Worm (Caenorhabditis elegans): ENCODE data around the gene pigq-1.
"Not testable (repeated sequence)": the region's sequence is repeated elsewhere in the genome, so short reads cannot be mapped to it uniquely, and the experiment has no call there.

The pigq-1 gene

DNA sequence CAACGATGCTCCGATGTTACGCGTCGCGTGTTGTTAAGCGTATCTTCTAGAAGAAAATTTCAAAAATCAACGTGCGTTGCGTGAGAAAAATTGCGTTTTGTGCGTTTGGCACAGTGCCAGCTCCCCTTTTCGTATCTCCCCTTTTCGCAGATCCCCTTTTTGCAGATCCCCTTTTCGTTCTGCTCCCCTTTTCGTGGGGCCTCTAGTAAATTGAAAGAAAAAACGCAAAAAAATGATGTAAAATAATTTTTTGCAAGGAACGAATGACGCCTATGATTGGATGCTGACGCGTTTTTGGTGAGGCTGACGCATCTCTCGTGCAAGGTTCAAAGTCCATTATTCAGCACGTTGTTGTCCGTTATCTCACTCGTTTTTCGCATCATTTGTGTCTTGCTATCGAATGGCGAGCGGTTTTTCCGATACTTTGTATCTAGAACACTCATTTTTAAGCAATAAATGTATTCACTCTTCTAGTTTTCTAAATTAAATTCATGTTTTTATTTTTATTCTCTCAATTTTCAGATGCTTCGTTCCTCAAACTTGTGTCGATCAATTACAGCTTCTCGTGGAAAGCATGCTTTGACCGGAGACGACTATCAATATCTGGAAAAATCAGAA, 32.2 kb upstream of the pigq-1 start, which contains the start of gene cpt-2 (continued):
- TF ChIP-seq jun-1 (tag; optimal IDR thresholded peaks at IDR 0.05) (peak; percentile 40), nhr-11 (tag; optimal IDR thresholded peaks at IDR 0.05) (peak; percentile 75), nhr-48 (tag; optimal IDR thresholded peaks at IDR 0.05) (peak; percentile 72), mxl-3 (GFP tag; optimal IDR thresholded peaks at IDR 0.05) (peak; percentile 90), ZK337.2 (GFP tag; IDR thresholded peaks at IDR 0.05) (peak; percentile 88), D1046.2 (GFP tag; IDR thresholded peaks at IDR 0.05) (0 out of 2 replicates have a peak, but pooled peaks have one; percentile 51), lsy-2 (tag; optimal IDR thresholded peaks at IDR 0.05) (peak; percentile 49 to 92), hmg-1.1 (GFP tag; IDR thresholded peaks at IDR 0.05) (peak; percentile 83), F10B5.3 (tag; optimal IDR thresholded peaks at IDR 0.05) (peak; percentile 43), nhr-42 (GFP tag; IDR thresholded peaks at IDR 0.05) (peak; percentile 87), php-3 (GFP tag; IDR thresholded peaks at IDR 0.05) (peak; percentile 79), T26A8.4 (GFP tag; IDR thresholded peaks at IDR 0.05) (peak; percentile 93), nhr-28 (tag; optimal IDR thresholded peaks at IDR 0.05) (peak; percentile 96), vab-7 (GFP tag; IDR thresholded peaks at IDR 0.05) (peak; percentile 87), lin-38 (GFP tag; IDR thresholded peaks at IDR 0.05) (peak; percentile 91), hif-1 (tag; optimal IDR thresholded peaks at IDR 0.05) (peak in 1 of 2 experiments; percentile 57), nhr-41 (GFP tag; IDR thresholded peaks at IDR 0.05) (peak; percentile 45; the same call in 1 of the 2 replicates), zfp-2 (tag; optimal IDR thresholded peaks at IDR 0.05) (peak; percentile 32), pha-4 (GFP tag; IDR thresholded peaks at IDR 0.05) (peak; percentile 75; the same call in 1 of the 2 replicates), daf-16 (GFP tag; optimal IDR thresholded peaks at IDR 0.05) (peak; percentile 13 to 73), daf-16 (tag; optimal IDR thresholded peaks at IDR 0.05) (peak; percentile 77), unc-62 (GFP tag; optimal IDR thresholded peaks at IDR 0.05 in 1 of 2) (peak in 1 of 2 experiments; percentile 97), ctbp-1 (GFP tag; IDR thresholded peaks at IDR 0.05) (peak; percentile 91), lin-13 (GFP tag; optimal IDR thresholded peaks at IDR 0.05) (peak; percentile 57), dmd-6 (GFP tag; IDR thresholded peaks at IDR 0.05) (peak; percentile 94), hlh-30 (tag; optimal IDR thresholded peaks at IDR 0.05; ENCODE audit: insufficient read depth) (peak; percentile 70), hlh-11 (tag; optimal IDR thresholded peaks at IDR 0.05) (peak; percentile 85), nhr-102 (tag; optimal IDR thresholded peaks at IDR 0.05) (peak; percentile 70), nhr-6 (tag; optimal IDR thresholded peaks at IDR 0.05) (peak; percentile 25), ceh-20 (GFP tag; IDR thresholded peaks at IDR 0.05) (peak; percentile 94), F49E8.2 (tag; optimal IDR thresholded peaks at IDR 0.05; ENCODE audit: borderline replicate concordance) (peak; percentile 61), madf-9 (GFP tag; conservative IDR thresholded peaks at IDR 0.05) (peak; percentile 68; the same call in 1 of the 2 replicates), mes-2 (tag; optimal IDR thresholded peaks at IDR 0.05; ENCODE audit: poor library complexity, severe bottlenecking) (peak; percentile 92), spr-1 (tag; optimal IDR thresholded peaks at IDR 0.05) (peak; percentile 65), ztf-7 (tag; optimal IDR thresholded peaks at IDR 0.05) (peak; percentile 67), zfp-3 (GFP tag; conservative IDR thresholded peaks at IDR 0.05) (peak; percentile 80), dpl-1 (GFP tag; optimal IDR thresholded peaks at IDR 0.05) (peak; percentile 76)
- not testable (repeated sequence) for TF ChIP-seq pha-4, unc-62 (tag; optimal IDR thresholded peaks at IDR 0.05)

DNA sequence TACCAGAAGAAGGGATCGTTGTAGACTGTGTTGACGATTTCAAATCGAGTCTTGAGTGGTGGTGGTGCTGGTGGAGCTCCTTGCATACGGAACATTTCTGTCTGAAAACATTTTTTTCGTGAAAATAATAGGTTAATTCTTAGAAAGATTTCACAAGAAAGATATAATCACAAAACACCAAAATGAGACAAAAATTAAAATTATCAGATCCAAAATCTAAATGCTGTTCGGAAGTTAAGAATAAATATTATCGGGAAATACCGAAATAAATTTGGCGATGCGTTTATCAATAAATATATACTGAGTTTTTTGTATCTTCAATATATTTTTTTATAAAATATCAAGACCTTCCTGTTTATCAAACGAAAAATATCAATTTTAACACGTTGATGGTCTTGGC, 31.4 kb upstream of the pigq-1 start, which contains the start of gene C08F8.9:
C08F8.9 (minus strand) TSS at position 101 of the 400 bp plus-strand sequence.
- no peak for TF ChIP-seq fos-1 (tag; optimal IDR thresholded peaks at IDR 0.05)
- no peak for TF ChIP-seq ZK337.2 (GFP tag; IDR thresholded peaks at IDR 0.05)
- TF ChIP-seq rbr-2 (tag; optimal IDR thresholded peaks at IDR 0.05): no peak
- TF ChIP-seq ama-1 (optimal IDR thresholded peaks at IDR 0.05): peak; percentile 23
- no peak for TF ChIP-seq ceh-20 (GFP tag; IDR thresholded peaks at IDR 0.05)
- no peak for TF ChIP-seq nhr-237 (tag; optimal IDR thresholded peaks at IDR 0.05)
- TF ChIP-seq dmd-8 (GFP tag; IDR thresholded peaks at IDR 0.05): no peak
